Worm (Caenorhabditis elegans): Measurements from ENCODE around the gene T05A8.2.

Gene T05A8.2

DNA sequence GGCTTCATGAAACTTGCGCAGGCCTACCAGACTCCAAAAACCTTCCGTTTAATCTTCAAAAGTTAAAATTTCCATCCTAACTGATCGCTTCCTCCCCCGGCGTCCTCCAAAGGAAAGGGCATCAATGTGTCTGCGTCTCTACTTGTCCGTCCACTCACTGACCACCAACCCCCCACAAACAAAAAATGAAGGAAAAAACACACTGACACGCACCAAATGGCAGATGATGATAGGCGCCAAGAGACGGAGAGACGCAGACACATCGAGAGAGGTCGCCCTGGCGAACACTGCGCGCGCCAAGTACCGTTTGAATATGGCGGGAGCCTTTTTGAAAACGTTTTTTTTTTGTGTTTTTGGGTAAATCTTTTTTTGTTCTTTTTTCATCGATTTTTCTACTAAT, 23.9 kb upstream of the T05A8.2 start:
- TF ChIP-seq unc-62 (GFP tag; optimal IDR thresholded peaks at IDR 0.05), result no peak

DNA sequence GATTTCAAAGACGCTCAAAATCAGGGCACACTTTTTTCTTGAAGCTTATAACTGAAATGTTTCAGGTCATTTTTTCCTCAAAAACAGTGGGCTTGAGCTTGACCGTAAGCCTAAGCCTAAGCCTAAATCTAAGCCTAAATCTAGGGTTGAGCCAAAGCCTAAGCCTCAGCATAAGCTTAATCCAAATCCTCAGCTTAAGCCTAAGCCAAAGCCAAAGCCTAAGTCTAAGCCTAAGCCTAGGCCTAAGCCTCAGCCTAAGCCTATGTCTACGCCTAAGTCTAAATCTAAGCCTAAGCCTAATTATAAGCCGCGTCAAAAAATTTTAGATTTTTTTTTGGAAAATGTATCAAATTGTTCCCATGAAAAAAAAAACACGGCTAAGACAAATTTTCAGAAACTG, 23.4 kb upstream of the T05A8.2 start:
- TF ChIP-seq unc-62 (GFP tag; optimal IDR thresholded peaks at IDR 0.05), result no peak

DNA sequence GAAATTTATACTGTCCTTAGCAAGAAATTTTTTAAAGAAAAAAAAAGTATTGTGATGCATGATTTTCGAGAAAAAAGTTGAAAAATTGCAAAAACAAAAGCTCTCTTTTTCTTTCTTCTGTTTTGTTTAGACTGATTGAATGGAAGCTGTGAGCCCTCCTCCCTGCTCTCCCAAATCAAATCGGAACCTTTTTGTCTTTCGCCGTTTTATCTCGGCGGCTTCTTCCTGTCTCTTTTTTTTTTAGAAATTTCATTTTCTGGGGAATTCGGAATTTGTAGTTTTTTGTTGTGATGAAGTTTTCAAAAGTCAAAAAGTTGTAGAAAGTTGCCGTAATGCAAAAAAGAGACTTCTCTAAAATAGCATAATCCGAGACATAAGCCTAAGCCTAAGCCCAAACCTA, 19.8 kb upstream of the T05A8.2 start:
- TF ChIP-seq unc-62 (GFP tag; optimal IDR thresholded peaks at IDR 0.05), result no peak

DNA sequence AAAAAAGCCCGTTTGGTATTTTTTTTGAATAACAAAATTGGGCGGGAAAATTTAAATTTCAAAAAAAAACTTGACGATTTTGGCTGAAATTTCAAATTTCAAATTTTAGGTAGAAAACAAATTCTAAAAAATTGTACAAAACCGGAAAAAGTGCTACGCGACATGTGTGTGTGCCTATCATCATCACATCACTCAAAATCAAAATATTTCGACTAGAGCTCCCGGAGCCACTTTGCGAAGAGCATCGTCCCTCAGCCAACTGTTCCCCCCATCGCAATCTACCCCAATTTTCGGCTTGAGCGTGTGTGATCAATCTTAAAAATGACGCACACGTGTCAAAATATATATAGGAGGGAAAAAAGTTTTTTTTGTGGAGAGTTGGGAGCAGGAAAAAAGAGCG, 16.0 kb upstream of the T05A8.2 start:
- TF ChIP-seq unc-62 (GFP tag; optimal IDR thresholded peaks at IDR 0.05), result no peak

DNA sequence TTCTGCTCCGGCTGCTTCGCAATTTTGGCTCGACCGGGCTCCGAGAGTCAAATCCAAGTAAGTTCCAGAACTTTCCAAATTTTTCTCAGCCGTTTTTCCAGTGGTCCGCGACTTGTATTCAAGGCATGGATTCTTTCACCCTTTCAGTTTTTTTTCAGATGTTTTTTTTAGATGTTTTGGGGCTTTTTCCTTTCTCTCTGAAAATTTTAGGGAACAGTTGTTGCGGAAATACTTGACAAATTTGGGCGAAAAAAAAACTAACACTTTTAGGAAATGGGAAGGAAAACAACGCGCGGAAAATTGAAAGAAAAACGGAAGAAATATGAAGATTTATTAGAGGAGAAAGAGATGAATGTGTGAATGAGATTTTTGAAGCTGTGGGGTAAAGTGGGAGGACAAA, 14.7 kb upstream of the T05A8.2 start, which contains the start of the genes T05A8.11 and nep-2:
Gene T05A8.11 (minus strand): TSS at position 101 of the 400 bp plus-strand sequence.
Gene nep-2 (minus strand): TSS at position 192 of the 400 bp plus-strand sequence.
- TF ChIP-seq unc-62 (GFP tag; optimal IDR thresholded peaks at IDR 0.05), result no peak

DNA sequence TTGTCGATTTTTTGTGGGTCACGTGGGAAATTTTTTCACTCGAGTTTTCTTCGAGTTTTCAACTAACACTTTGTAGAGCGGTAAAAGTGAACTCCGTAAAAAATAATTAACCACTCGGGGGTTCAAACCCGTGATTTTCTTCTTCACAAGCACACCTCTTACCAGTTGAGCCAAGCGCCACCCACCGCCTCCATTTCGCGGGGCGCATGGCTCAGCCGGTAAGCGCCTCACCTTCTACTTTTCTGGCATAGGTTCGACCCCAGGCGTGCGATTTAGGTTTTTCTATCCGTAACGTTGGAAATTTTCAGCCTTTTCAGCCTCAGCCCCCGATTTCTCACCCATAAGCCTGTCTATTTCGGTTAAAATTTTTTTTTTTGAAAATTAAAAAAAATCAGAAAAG, 11.2 kb upstream of the T05A8.2 start:
- no peak for TF ChIP-seq unc-62 (GFP tag; optimal IDR thresholded peaks at IDR 0.05)

DNA sequence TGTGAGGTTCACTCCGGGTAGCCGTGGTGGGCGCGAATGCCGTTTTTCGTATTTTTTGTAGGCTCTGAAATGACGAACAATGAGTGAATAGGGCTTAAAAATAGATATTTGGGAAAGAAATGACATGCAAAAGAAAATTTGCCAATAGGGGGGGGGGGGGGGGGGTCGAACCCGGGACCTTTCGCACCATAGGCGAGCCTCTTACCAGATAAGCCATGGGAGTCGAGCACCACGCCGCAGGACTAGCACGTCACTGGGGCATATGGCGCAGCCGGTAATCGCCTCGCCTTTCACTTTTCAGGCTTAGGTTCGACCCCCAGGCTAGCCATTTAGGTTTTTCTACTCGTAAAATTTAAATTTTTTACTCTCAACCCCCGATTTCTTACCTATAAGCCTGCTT, 8.4 kb upstream of the T05A8.2 start:
- TF ChIP-seq unc-62 (GFP tag; optimal IDR thresholded peaks at IDR 0.05), result no peak

DNA sequence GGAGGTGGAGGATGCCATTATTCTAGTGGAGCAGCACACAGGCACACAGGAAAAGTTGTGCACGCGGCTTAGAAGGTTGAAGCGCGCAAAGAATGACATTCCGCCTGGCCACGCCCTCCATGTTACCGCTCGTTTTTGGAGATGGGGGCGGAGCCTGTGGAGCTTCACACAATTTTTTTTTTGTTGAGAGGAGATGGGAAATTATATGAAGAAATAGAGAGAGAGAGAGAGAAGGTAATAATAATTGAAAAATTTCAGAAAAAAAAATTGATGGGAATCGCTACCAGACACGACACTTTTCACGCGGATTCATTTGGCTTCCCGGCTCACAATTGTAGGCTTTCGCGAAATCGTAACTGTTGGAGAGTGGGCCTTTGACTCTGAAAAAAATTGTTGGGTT, 6.5 kb upstream of the T05A8.2 start, which contains the start of gene T05A8.3:
Gene T05A8.3 (minus strand): TSS at position 101 of the 400 bp plus-strand sequence.
- no peak for TF ChIP-seq unc-62 (GFP tag; optimal IDR thresholded peaks at IDR 0.05)

DNA sequence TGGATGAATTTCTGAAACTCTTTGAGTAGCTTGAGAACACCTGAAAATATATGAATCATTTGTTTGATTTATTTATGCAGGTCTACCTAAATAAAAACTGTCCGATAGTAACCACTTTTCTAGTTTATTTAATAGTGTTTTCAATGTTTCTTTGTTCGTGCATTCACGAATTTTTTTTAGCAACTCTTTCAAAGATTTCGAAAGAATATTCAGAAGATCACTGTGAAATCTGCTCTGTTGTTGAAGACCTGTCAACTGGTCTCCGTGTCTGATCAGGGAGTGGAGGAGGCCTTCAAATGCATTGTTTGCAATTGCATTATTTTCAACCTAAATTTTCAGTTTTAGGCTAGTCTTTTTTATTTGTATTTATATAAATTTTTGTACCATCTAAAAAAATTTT, 877 bp downstream of the T05A8.2 start, which contains the start of gene T05A8.1:
Gene T05A8.1 (minus strand): TSS at position 101 of the 400 bp plus-strand sequence.
- TF ChIP-seq unc-62 (GFP tag; optimal IDR thresholded peaks at IDR 0.05), result no peak

DNA sequence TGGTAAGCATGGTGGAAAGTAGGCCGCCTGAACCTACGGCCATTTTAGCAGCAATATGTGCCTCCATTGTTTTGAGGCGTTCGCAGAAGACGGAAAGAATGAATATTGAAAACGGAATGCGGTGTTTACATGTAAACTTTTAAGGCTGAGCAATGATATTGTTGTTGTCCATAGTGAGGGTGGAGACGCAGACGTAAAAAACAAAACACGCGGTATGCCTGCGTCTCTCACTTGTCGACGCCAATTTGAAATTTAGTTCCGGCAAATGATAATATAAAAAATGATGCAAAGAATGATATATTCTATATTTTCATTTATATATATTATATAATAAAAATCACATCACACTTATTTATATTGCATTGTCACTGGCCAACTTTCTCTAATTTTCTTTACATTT, 2.9 kb downstream of the T05A8.2 start, which contains the start of gene Y47G7B.2:
Gene Y47G7B.2 (minus strand): TSS at position 143 of the 400 bp plus-strand sequence.
- TF ChIP-seq unc-62 (GFP tag; optimal IDR thresholded peaks at IDR 0.05), result no peak

DNA sequence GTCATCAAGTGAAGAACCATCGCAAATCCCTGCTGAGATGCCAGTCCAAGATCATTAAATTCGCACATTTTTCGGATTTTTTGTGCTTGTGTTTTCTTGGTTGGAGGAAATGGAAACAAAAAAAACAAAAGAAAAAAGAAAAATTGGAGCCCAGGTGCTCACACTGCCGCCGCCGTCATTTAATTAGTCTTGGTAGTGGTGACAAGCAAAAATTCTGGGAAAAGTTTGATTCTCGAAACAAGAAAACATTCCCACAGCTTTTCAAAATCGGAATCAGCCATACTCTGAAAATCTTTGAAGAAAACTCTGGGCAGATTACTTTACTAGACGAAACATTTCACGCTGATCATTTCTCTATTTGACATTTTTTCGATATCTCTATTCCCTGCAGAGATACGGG, 5.6 kb downstream of the T05A8.2 start, which contains the start of gene srh-128:
Gene srh-128 (minus strand): TSS at position 101 of the 400 bp plus-strand sequence.
- no peak for TF ChIP-seq unc-62 (GFP tag; optimal IDR thresholded peaks at IDR 0.05)

DNA sequence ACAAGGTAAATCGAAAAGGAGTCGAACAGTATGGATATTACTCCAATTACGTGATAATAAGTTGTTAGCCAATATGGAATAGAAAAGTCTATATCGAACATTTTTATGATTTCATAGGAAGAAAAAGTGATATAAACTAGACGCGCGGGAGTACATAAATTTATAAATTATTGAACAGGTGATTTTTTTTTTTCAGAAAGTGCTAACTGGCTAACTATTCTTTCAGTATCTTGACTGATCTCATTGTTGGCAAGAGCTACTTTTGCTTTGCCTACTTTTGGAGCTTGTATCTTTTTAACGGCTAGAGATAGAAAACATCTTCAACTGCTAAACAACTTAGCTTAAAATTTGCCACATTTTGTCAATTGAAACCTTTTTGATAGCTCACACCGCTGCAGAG, 8.1 kb downstream of the T05A8.2 start, which contains the start of gene sri-60:
Gene sri-60 (minus strand): TSS at position 101 of the 400 bp plus-strand sequence.
- TF ChIP-seq unc-62 (GFP tag; optimal IDR thresholded peaks at IDR 0.05), result no peak

DNA sequence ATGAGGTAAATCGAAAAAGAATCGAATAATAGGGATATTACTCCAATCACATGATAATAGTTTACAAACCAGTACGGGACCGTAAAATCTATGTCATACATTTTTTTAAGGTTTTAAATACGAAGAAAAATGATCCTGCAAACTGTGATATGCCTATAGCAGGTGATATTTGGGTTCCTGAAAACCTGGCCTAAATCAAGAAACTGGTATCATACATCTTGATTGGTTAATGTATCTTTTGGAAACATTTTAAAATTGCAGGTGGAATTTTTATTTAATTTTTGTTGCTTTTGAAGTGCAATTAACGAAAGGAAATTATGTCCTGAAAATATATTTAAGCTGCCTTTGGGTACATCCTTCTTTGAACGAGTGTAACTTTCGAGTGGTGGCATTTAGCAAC, 10.6 kb downstream of the T05A8.2 start, which contains the start of gene sri-61:
Gene sri-61 (minus strand): TSS at position 101 of the 400 bp plus-strand sequence.
- TF ChIP-seq unc-62 (GFP tag; optimal IDR thresholded peaks at IDR 0.05), result no peak

DNA sequence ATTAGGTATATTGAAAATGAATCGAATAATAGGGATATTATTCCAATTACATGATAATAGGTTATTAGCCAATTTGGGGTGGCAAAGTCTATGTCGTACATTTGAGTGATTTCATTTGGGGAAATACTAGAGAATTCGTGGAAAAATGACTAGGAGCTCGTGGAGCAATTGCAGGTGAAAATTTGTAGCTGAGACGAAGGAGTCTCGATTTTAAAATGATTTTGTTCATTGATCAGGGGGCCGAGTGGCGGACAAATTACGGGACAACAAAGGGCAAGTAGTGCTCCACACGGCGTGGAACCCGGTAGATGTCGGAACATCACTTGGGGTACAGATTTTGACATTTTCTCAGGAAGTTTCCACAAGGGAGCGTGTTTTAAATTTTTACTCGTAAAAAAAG, 12.4 kb downstream of the T05A8.2 start, which contains the start of gene sri-62:
Gene sri-62 (minus strand): TSS at position 101 of the 400 bp plus-strand sequence.
- TF ChIP-seq unc-62 (GFP tag; optimal IDR thresholded peaks at IDR 0.05), result no peak

DNA sequence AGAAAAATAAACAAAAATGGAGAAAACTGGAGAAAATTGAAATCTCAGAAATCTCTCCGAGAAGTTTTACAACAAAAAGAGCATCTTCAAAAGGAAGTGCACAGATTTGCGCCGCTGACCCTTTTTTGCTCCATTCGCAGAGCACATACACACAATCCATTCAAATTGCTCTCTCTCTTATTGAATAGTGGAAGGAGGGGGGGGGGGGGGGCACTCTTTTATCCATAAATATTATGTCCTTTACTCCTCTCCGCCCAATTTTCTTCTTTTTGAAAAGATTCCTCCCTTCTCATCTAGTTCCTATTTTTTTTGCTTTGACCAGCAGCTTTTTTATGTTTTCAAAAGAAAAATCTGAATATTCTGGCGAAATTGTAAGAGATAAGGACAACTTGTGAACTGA, 15.7 kb downstream of the T05A8.2 start:
- no peak for TF ChIP-seq unc-62 (GFP tag; optimal IDR thresholded peaks at IDR 0.05)

DNA sequence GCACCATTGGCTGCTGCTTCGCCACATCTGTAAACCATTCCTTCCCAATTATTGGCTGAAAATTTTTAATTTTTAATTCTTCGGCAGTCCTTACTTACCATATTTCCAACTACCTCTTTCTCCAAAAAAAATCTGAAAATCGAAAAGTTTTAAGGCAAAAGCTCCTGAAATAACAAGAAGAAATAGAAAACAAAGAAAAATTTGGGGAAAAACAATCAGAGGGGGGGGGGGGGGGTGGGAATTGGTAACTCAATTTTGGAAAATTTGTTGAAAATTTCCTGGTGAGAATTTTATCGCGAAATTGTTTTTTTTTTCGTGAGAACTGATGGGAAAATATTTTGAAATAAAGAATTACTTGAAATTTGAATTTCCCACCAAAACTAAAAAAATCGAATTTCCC, 18.3 kb downstream of the T05A8.2 start, which contains the start of gene set-11:
Gene set-11 (minus strand): TSS at position 101 of the 400 bp plus-strand sequence.
- TF ChIP-seq unc-62 (GFP tag; optimal IDR thresholded peaks at IDR 0.05), result no peak

DNA sequence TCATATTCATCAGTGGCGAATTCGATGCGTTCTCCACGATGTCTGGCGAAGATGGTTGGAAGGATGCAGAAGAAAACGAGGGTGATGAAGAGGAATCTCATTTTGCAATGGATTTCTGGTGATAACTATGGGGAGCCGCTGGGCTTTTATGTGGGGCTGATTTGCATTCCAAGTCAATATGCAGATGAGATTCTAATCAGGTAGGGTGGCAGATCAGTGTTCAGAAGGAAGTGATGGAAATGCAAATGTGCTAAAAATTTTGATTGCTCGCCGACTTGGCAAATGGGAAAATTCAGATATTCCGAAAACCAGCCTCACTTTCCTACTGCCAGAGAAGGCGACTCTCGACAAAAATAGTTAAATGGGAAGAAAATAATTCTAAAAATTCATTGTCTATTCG, 20.7 kb downstream of the T05A8.2 start, which contains the start of gene nspf-3:
Gene nspf-3 (minus strand): TSS at position 101 of the 400 bp plus-strand sequence.
- TF ChIP-seq unc-62 (GFP tag; optimal IDR thresholded peaks at IDR 0.05), result no peak
